Fruit fly (Drosophila melanogaster) whole organism, embryonic: ENCODE measurements around the gene twe.

Experiments
- Asciz ChIP-seq: fragments of 200-800 bp; sonication (Bioruptor generic); optimal IDR thresholded peaks from 2 replicates; lab custom pipeline; 2017; ENCODE audit warnings: missing biosample characterization, mild to moderate bottlenecking, missing genetic modification characterization, missing genetic modification reagents
- Atf3 ChIP-seq: fragments of 200-800 bp; sonication (Bioruptor generic); optimal IDR thresholded peaks from 3 replicates; lab custom pipeline; 2016; ENCODE audit warnings: missing biosample characterization, missing genetic modification characterization
- BEAF-32 ChIP-seq: fragments of 200-800 bp; sonication (Bioruptor generic); optimal IDR thresholded peaks from 3 replicates; lab custom pipeline; 2017; ENCODE audit warnings: missing biosample characterization, missing genetic modification characterization, mild to moderate bottlenecking, moderate library complexity, missing genetic modification reagents
- CG10431 ChIP-seq: fragments of 200-800 bp; sonication (Bioruptor generic); optimal IDR thresholded peaks from 3 replicates; lab custom pipeline; 2018; ENCODE audit warnings: missing biosample characterization, mild to moderate bottlenecking, missing genetic modification characterization
- CG10543 ChIP-seq: fragments of 200-800 bp; sonication (Bioruptor generic); optimal IDR thresholded peaks from 3 replicates; lab custom pipeline; 2017; ENCODE audit warnings: missing biosample characterization, mild to moderate bottlenecking, missing genetic modification characterization, moderate library complexity
- CG13894 ChIP-seq: fragments of 200-800 bp; sonication (Bioruptor generic); optimal IDR thresholded peaks from 3 replicates; lab custom pipeline; 2018; ENCODE audit warnings: missing biosample characterization, mild to moderate bottlenecking, missing genetic modification characterization, moderate library complexity
- CG15011 ChIP-seq: fragments of 200-800 bp; sonication (Bioruptor generic); optimal IDR thresholded peaks from 3 replicates; lab custom pipeline; 2018; ENCODE audit warnings: missing biosample characterization, mild to moderate bottlenecking, missing genetic modification characterization
- CG17328 ChIP-seq: fragments of 200-800 bp; sonication (Bioruptor generic); IDR thresholded peaks from 2 replicates; pipeline ENCODE4 v1.3.6; 2022; ENCODE audit warnings: missing biosample characterization, missing genetic modification characterization
- CG17912 ChIP-seq: fragments of 200-800 bp; sonication (Bioruptor generic); optimal IDR thresholded peaks from 2 replicates; lab custom pipeline; 2018; ENCODE audit warnings: missing biosample characterization, mild to moderate bottlenecking, missing genetic modification characterization
- CG18011 ChIP-seq: fragments of 200-800 bp; sonication (Bioruptor generic); optimal IDR thresholded peaks from 2 replicates; lab custom pipeline; 2017; ENCODE audit warnings: missing biosample characterization, missing genetic modification characterization, mild to moderate bottlenecking, moderate library complexity, missing genotype
- CG18619 ChIP-seq: fragments of 200-800 bp; sonication (Bioruptor generic); optimal IDR thresholded peaks from 3 replicates; lab custom pipeline; 2017; ENCODE audit warnings: missing biosample characterization, mild to moderate bottlenecking, missing genetic modification characterization
- CG31388 ChIP-seq: fragments of 200-800 bp; sonication (Bioruptor generic); optimal IDR thresholded peaks from 2 replicates; lab custom pipeline; 2016; ENCODE audit warnings: missing biosample characterization, missing genetic modification characterization
- CG32532 ChIP-seq: fragments of 200-800 bp; sonication (Bioruptor generic); IDR thresholded peaks from 2 replicates; pipeline ENCODE4 v1.3.6; 2022; ENCODE audit warnings: missing biosample characterization, missing genetic modification characterization
- CG32767 ChIP-seq: fragments of 200-800 bp; sonication (Bioruptor generic); IDR thresholded peaks from 2 replicates; pipeline ENCODE4 v1.3.6; 2022; ENCODE audit warnings: missing biosample characterization, missing genetic modification characterization
- CG43689 ChIP-seq: fragments of 200-800 bp; sonication (Bioruptor generic); IDR thresholded peaks from 2 replicates; pipeline ENCODE4 v1.3.6; 2022; ENCODE audit warnings: missing biosample characterization, missing genetic modification characterization
- CG4404 ChIP-seq: fragments of 200-800 bp; sonication (Bioruptor generic); IDR thresholded peaks from 2 replicates; pipeline ENCODE4 v1.3.6; 2022; ENCODE audit warnings: missing biosample characterization, missing genetic modification characterization
- CG4617 ChIP-seq: fragments of 200-800 bp; sonication (Bioruptor generic); optimal IDR thresholded peaks from 3 replicates; lab custom pipeline; 2016; ENCODE audit warnings: missing biosample characterization, missing genetic modification characterization, borderline replicate concordance
- CG4854 ChIP-seq: fragments of 200-800 bp; sonication (Bioruptor generic); optimal IDR thresholded peaks from 2 replicates; lab custom pipeline; 2016; ENCODE audit warnings: missing biosample characterization, missing genetic modification characterization, inconsistent platforms
- CG6791 ChIP-seq: fragments of 200-800 bp; sonication (Bioruptor generic); IDR thresholded peaks from 3 replicates; pipeline ENCODE4 v1.3.6; 2022; ENCODE audit warnings: missing biosample characterization, missing genetic modification characterization; ENCODE audit not compliant: partially characterized antibody
- CG6854 ChIP-seq: fragments of 200-800 bp; sonication (Bioruptor generic); optimal IDR thresholded peaks from 3 replicates; lab custom pipeline; 2017; ENCODE audit warnings: missing biosample characterization, mild to moderate bottlenecking, missing genetic modification characterization
- CG7556 ChIP-seq: fragments of 200-800 bp; sonication (Bioruptor generic); optimal IDR thresholded peaks from 2 replicates; lab custom pipeline; 2017; ENCODE audit warnings: missing biosample characterization, mild to moderate bottlenecking, missing genetic modification characterization
- CG7745 ChIP-seq: fragments of 200-800 bp; sonication (Bioruptor generic); optimal IDR thresholded peaks from 2 replicates; lab custom pipeline; 2018; ENCODE audit warnings: missing biosample characterization, mild to moderate bottlenecking, missing genetic modification characterization, moderate library complexity
- CG8290 ChIP-seq, 3 experiments: fragments of 200-800 bp; sonication (Bioruptor generic); optimal IDR thresholded peaks; 2 replicates each; lab custom pipeline; 2016 to 2019; ENCODE audit warnings: missing biosample characterization in 3 of 3, missing genetic modification characterization in 3 of 3, mild to moderate bottlenecking in 2 of 3, moderate library complexity in 1 of 3
- ERR ChIP-seq: fragments of 200-800 bp; sonication (Bioruptor generic); optimal IDR thresholded peaks from 2 replicates; lab custom pipeline; 2016; ENCODE audit warnings: missing biosample characterization, missing genetic modification characterization
- Ets97D ChIP-seq: fragments of 200-800 bp; sonication (Bioruptor generic); optimal IDR thresholded peaks from 3 replicates; lab custom pipeline; 2016; ENCODE audit warnings: missing biosample characterization, missing genetic modification characterization
- Fer3 ChIP-seq: fragments of 200-800 bp; sonication (Bioruptor generic); optimal IDR thresholded peaks from 2 replicates; lab custom pipeline; 2018; ENCODE audit warnings: missing biosample characterization, mild to moderate bottlenecking, missing genetic modification characterization, moderate library complexity
- HLH3B ChIP-seq: fragments of 200-800 bp; sonication (Bioruptor generic); IDR thresholded peaks from 2 replicates; pipeline ENCODE4 v1.3.6; 2022; ENCODE audit warnings: missing biosample characterization, missing genetic modification characterization
- HmgZ ChIP-seq: fragments of 200-800 bp; sonication (Bioruptor generic); optimal IDR thresholded peaks from 2 replicates; lab custom pipeline; 2018; ENCODE audit warnings: missing biosample characterization, mild to moderate bottlenecking, missing genetic modification characterization
- MBD-R2 ChIP-seq: fragments of 200-800 bp; sonication (Bioruptor generic); IDR thresholded peaks from 2 replicates; pipeline ENCODE4 v1.3.6; 2022; ENCODE audit warnings: missing biosample characterization, missing genetic modification characterization
- Nf-YA ChIP-seq: fragments of 200-800 bp; sonication (Bioruptor generic); IDR thresholded peaks from 2 replicates; pipeline ENCODE4 v1.3.6; 2022; ENCODE audit warnings: missing biosample characterization, missing genetic modification characterization
- Nf-YB ChIP-seq: fragments of 200-800 bp; sonication (Bioruptor generic); optimal IDR thresholded peaks from 3 replicates; lab custom pipeline; 2019; ENCODE audit warnings: missing biosample characterization, mild to moderate bottlenecking, missing genetic modification characterization, moderate library complexity
- Poxn ChIP-seq: fragments of 200-800 bp; sonication (Bioruptor generic); IDR thresholded peaks from 2 replicates; pipeline ENCODE4 v1.3.6; 2022; ENCODE audit warnings: missing biosample characterization, missing genetic modification characterization
- ac ChIP-seq: fragments of 200-800 bp; sonication (Bioruptor generic); optimal IDR thresholded peaks from 3 replicates; lab custom pipeline; 2017; ENCODE audit warnings: missing biosample characterization, mild to moderate bottlenecking, missing genetic modification characterization
- ato ChIP-seq: fragments of 200-800 bp; sonication (Bioruptor generic); IDR thresholded peaks from 2 replicates; pipeline ENCODE4 v1.3.6; 2022; ENCODE audit warnings: missing biosample characterization, missing genetic modification characterization; ENCODE audit not compliant: partially characterized antibody
- bigmax ChIP-seq: fragments of 200-800 bp; sonication (Bioruptor generic); optimal IDR thresholded peaks from 2 replicates; lab custom pipeline; 2018; ENCODE audit warnings: missing biosample characterization, mild to moderate bottlenecking, missing genetic modification characterization
- cwo ChIP-seq: fragments of 200-800 bp; sonication (Bioruptor generic); optimal IDR thresholded peaks from 3 replicates; lab custom pipeline; 2017; ENCODE audit warnings: missing biosample characterization, missing genetic modification characterization, mild to moderate bottlenecking, moderate library complexity, missing genetic modification reagents
- dmrt11E ChIP-seq: fragments of 200-800 bp; sonication (Bioruptor generic); optimal IDR thresholded peaks from 3 replicates; lab custom pipeline; 2018; ENCODE audit warnings: missing biosample characterization, mild to moderate bottlenecking, missing genetic modification characterization, moderate library complexity
- ems ChIP-seq: fragments of 200-800 bp; sonication (Bioruptor generic); optimal IDR thresholded peaks from 3 replicates; lab custom pipeline; 2016; ENCODE audit warnings: missing biosample characterization, missing genetic modification characterization
- esg ChIP-seq: fragments of 200-800 bp; sonication (Bioruptor generic); conservative IDR thresholded peaks from 2 replicates; pipeline ENCODE4 v1.3.6; 2022; ENCODE audit warnings: missing biosample characterization, missing genetic modification characterization
- gcm ChIP-seq: fragments of 200-800 bp; sonication (Bioruptor generic); optimal IDR thresholded peaks from 2 replicates; lab custom pipeline; 2019; ENCODE audit warnings: missing biosample characterization, mild to moderate bottlenecking, missing genetic modification characterization, moderate library complexity
- ken ChIP-seq: fragments of 200-800 bp; sonication (Bioruptor generic); IDR thresholded peaks from 3 replicates; pipeline ENCODE4 v1.3.6; 2022; ENCODE audit warnings: missing biosample characterization, missing genetic modification characterization
- lab ChIP-seq: fragments of 200-800 bp; sonication (Bioruptor generic); optimal IDR thresholded peaks from 3 replicates; lab custom pipeline; 2017; ENCODE audit warnings: missing biosample characterization, missing genetic modification characterization, mild to moderate bottlenecking, moderate library complexity, missing genetic modification reagents
- mam ChIP-seq: fragments of 200-800 bp; sonication (Bioruptor generic); optimal IDR thresholded peaks from 3 replicates; lab custom pipeline; 2016; ENCODE audit warnings: missing biosample characterization, missing genetic modification characterization
- nerfin-2 ChIP-seq: fragments of 200-800 bp; sonication (Bioruptor generic); IDR thresholded peaks from 2 replicates; pipeline ENCODE4 v1.3.6; 2022; ENCODE audit warnings: missing biosample characterization, missing genetic modification characterization; ENCODE audit not compliant: partially characterized antibody
- org-1 ChIP-seq: fragments of 200-800 bp; sonication (Bioruptor generic); optimal IDR thresholded peaks from 2 replicates; lab custom pipeline; 2017; ENCODE audit warnings: missing biosample characterization, missing genetic modification characterization
- peb ChIP-seq: fragments of 200-800 bp; sonication (Bioruptor generic); IDR thresholded peaks from 2 replicates; pipeline ENCODE4 v1.3.6; 2022; ENCODE audit warnings: missing biosample characterization, missing genetic modification characterization
- pzg ChIP-seq: fragments of 200-800 bp; sonication (Bioruptor generic); optimal IDR thresholded peaks from 3 replicates; lab custom pipeline; 2018; ENCODE audit warnings: missing biosample characterization, mild to moderate bottlenecking, missing genetic modification characterization, moderate library complexity
- sr ChIP-seq: fragments of 200-800 bp; sonication (Bioruptor generic); IDR thresholded peaks from 3 replicates; pipeline ENCODE4 v1.3.6; 2022; ENCODE audit warnings: missing biosample characterization, missing genetic modification characterization
- tna ChIP-seq: fragments of 200-800 bp; sonication (Bioruptor generic); IDR thresholded peaks from 2 replicates; pipeline ENCODE4 v1.3.6; 2022; ENCODE audit warnings: missing biosample characterization, missing genetic modification characterization; ENCODE audit not compliant: partially characterized antibody
- unc-4 ChIP-seq: fragments of 200-800 bp; sonication (Bioruptor generic); IDR thresholded peaks from 2 replicates; pipeline ENCODE4 v1.3.6; 2022; ENCODE audit warnings: missing biosample characterization, missing genetic modification characterization; ENCODE audit not compliant: partially characterized antibody

Gene twe

DNA sequence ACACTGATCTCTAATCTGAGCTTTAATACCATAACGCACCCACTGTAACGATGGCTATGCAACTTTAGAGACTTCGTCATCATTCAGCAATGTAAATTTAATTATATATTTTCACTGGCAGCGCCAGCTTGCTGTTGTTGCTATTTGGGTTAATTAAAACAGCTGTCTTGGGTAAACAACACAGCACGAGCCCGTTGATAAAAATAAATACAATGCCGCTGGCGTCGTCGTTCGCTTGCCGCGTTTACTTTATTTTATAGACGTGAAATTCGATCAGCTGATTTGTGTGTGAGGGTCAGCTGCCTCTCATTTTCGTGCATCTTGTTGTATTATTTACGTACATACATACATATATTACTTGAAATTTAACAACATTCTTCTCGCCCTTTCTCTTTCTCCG is 11.1 kb upstream of the twe start:
- TF ChIP-seq CG31388 (no peak), bigmax (no peak), ERR (GFP tag; lab: Kevin White, UChicago) (no peak), CG4617 (no peak), pzg (GFP tag; lab: Kevin White, UChicago) (no peak), nerfin-2 (GFP tag; lab: Robert Waterston, UW) (no peak), CG6791 (GFP tag; lab: Robert Waterston, UW) (no peak), CG4404 (GFP tag; lab: Robert Waterston, UW) (no peak), cwo (GFP tag; lab: Kevin White, UChicago) (peak; percentile 58), peb (GFP tag; lab: Robert Waterston, UW) (no peak), MBD-R2 (no peak), CG10431 (peak; percentile 34), CG7556 (GFP tag; lab: Kevin White, UChicago) (peak; percentile 22), CG32532 (GFP tag; lab: Robert Waterston, UW) (no peak), ems (GFP tag; lab: Kevin White, UChicago) (no peak), org-1 (GFP tag; lab: Kevin White, UChicago) (peak; percentile 20), mam (GFP tag; lab: Kevin White, UChicago) (no peak), HLH3B (GFP tag; lab: Robert Waterston, UW) (peak; percentile 11; the same call in 1 of the 2 replicates), ken (no peak), CG8290 (GFP tag; optimal IDR thresholded peaks at IDR 0.05; lab: Kevin White, UChicago) (no peak), CG8290 (tag; optimal IDR thresholded peaks at IDR 0.05; lab: Kevin White, UChicago) (peak in 1 of 2 experiments; percentile 49), lab (peak; percentile 80), ac (GFP tag; lab: Kevin White, UChicago) (peak; percentile 19), CG18619 (GFP tag; lab: Kevin White, UChicago) (peak; percentile 31), dmrt11E (peak; percentile 1), CG10543 (peak; percentile 77), Ets97D (GFP tag; lab: Kevin White, UChicago) (no peak), CG7745 (tag; lab: Kevin White, UChicago) (peak; percentile 93), CG17328 (0 out of 2 replicates have a peak, but pooled peaks have one; percentile 31), CG18011 (GFP tag; lab: Kevin White, UChicago) (no peak), gcm (no peak), Nf-YA (GFP tag; lab: Robert Waterston, UW) (no peak), Fer3 (tag; lab: Kevin White, UChicago) (peak; percentile 8), BEAF-32 (GFP tag; lab: Kevin White, UChicago) (no peak), sr (GFP tag; lab: Robert Waterston, UW) (no peak; the same call in 2 of the 3 replicates), HmgZ (peak; percentile 16), Atf3 (GFP tag; lab: Kevin White, UChicago) (no peak), CG15011 (GFP tag; lab: Kevin White, UChicago) (no peak), CG4854 (no peak), CG17912 (GFP tag; lab: Kevin White, UChicago) (peak; percentile 48), Nf-YB (GFP tag; lab: Kevin White, UChicago) (no peak), CG43689 (no peak), ato (GFP tag; lab: Robert Waterston, UW) (no peak), tna (GFP tag; lab: Robert Waterston, UW) (no peak), Asciz (GFP tag; lab: Kevin White, UChicago) (peak; percentile 69), Poxn (GFP tag; lab: Robert Waterston, UW) (no peak), esg (GFP tag; lab: Robert Waterston, UW) (no peak), unc-4 (GFP tag; lab: Robert Waterston, UW) (no peak), CG32767 (GFP tag; lab: Robert Waterston, UW) (no peak), CG6854 (GFP tag; lab: Kevin White, UChicago) (no peak), CG13894 (no peak)
